Fruit fly (Drosophila melanogaster): ENCODE data around the gene CG9399.

Gene CG9399

DNA sequence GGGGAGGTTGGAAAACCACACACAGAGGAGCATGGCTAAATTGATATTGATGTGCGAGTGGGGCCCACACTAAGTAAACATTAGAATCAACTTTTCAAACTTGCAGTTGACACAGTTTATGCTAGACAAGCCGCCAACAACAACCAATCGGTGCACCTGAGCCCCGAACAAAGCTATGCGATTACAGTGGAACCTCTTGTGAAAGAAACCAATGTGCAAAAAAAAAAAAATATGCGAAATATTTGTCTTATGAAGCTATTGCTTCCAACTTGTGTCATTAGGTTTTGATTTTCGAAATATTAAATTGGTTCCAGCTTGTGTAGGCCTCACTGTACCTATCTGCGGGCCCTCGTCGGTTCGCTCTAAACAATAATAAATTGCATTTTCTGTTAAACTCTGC lies 44.3 kb upstream of the CG9399 start (continued):
- no peak for TF ChIP-seq Adf1 (GFP tag; IDR thresholded peaks at IDR 0.05)
- peak; percentile 77 for TF ChIP-seq stc (GFP tag; IDR thresholded peaks at IDR 0.05)
- peak; percentile 84 for TF ChIP-seq so (GFP tag; IDR thresholded peaks at IDR 0.05)
- TF ChIP-seq bab2 (GFP tag; optimal IDR thresholded peaks at IDR 0.05): peak; percentile 76
- no peak for TF ChIP-seq yki (optimal IDR thresholded peaks at IDR 0.05)
- TF ChIP-seq gsb-n (tag; optimal IDR thresholded peaks at IDR 0.05): peak; percentile 66
- TF ChIP-seq Lim3 (GFP tag; IDR thresholded peaks at IDR 0.05): peak; percentile 20; the same call in 1 of the 2 replicates
- peak; percentile 35 for TF ChIP-seq zfh2 (GFP tag; optimal IDR thresholded peaks at IDR 0.05)
- 0 out of 2 replicates have a peak, but pooled peaks have one; percentile 15 for TF ChIP-seq CG31224 (GFP tag; IDR thresholded peaks at IDR 0.05)
- TF ChIP-seq Atf6 (GFP tag; IDR thresholded peaks at IDR 0.05): peak; percentile 49; the same call in 1 of the 2 replicates
- TF ChIP-seq CG7839 (tag; optimal IDR thresholded peaks at IDR 0.05): peak; percentile 80
- no peak for TF ChIP-seq hkb (optimal IDR thresholded peaks at IDR 0.05)
- peak; percentile 83 for TF ChIP-seq hkb (GFP tag; IDR thresholded peaks at IDR 0.05)
- TF ChIP-seq usp (GFP tag; optimal IDR thresholded peaks at IDR 0.05): no peak
- no peak for TF ChIP-seq CG15479 (GFP tag; optimal IDR thresholded peaks at IDR 0.05)
- TF ChIP-seq CG8765 (GFP tag; IDR thresholded peaks at IDR 0.05): 0 out of 2 replicates have a peak, but pooled peaks have one; percentile 52
- TF ChIP-seq CG15601 (tag; optimal IDR thresholded peaks at IDR 0.05): peak; percentile 62
- peak; percentile 31 for TF ChIP-seq salm (tag; optimal IDR thresholded peaks at IDR 0.05)
- peak; percentile 80 for TF ChIP-seq sob (GFP tag; IDR thresholded peaks at IDR 0.05)
- peak; percentile 39 for TF ChIP-seq CG10654 (GFP tag; optimal IDR thresholded peaks at IDR 0.05)
- no peak for TF ChIP-seq CG12236 (GFP tag; optimal IDR thresholded peaks at IDR 0.05)
- peak; percentile 19 for TF ChIP-seq HLH54F (GFP tag; optimal IDR thresholded peaks at IDR 0.05)
- TF ChIP-seq CG10274 (GFP tag; optimal IDR thresholded peaks at IDR 0.05): peak; percentile 24
- TF ChIP-seq nom (GFP tag; optimal IDR thresholded peaks at IDR 0.05): no peak
- TF ChIP-seq Rfx (GFP tag; IDR thresholded peaks at IDR 0.05): peak; percentile 71
- TF ChIP-seq NFAT (GFP tag; IDR thresholded peaks at IDR 0.05): peak; percentile 53
- TF ChIP-seq knrl (GFP tag; IDR thresholded peaks at IDR 0.05; ENCODE audit: partially characterized antibody): no peak
- TF ChIP-seq CG12659 (GFP tag; optimal IDR thresholded peaks at IDR 0.05): peak; percentile 61
- peak; percentile 83 for TF ChIP-seq Ptx1 (GFP tag; IDR thresholded peaks at IDR 0.05)
- peak; percentile 24 for TF ChIP-seq Neu2 (GFP tag; optimal IDR thresholded peaks at IDR 0.05; ENCODE audit: borderline replicate concordance)
- peak; percentile 60 for TF ChIP-seq Fer3 (tag; optimal IDR thresholded peaks at IDR 0.05)
- no peak for TF ChIP-seq CG17912 (GFP tag; optimal IDR thresholded peaks at IDR 0.05)
- peak; percentile 74 for TF ChIP-seq ATbp (GFP tag; optimal IDR thresholded peaks at IDR 0.05)
- peak; percentile 33 for TF ChIP-seq Bteb2 (GFP tag; optimal IDR thresholded peaks at IDR 0.05)
- no peak for TF ChIP-seq prd (optimal IDR thresholded peaks at IDR 0.05)
- peak; percentile 91 for TF ChIP-seq prd (GFP tag; IDR thresholded peaks at IDR 0.05)
- TF ChIP-seq sima (GFP tag; optimal IDR thresholded peaks at IDR 0.05): no peak
- no peak for TF ChIP-seq Tbp (GFP tag; optimal IDR thresholded peaks at IDR 0.05)
- TF ChIP-seq sisA (GFP tag; IDR thresholded peaks at IDR 0.05): peak; percentile 86
- peak; percentile 46 for TF ChIP-seq shn (GFP tag; optimal IDR thresholded peaks at IDR 0.05)
- peak; percentile 52 for TF ChIP-seq CG6254 (GFP tag; optimal IDR thresholded peaks at IDR 0.05)
- peak; percentile 69; the same call in 1 of the 2 replicates for TF ChIP-seq aop (GFP tag; IDR thresholded peaks at IDR 0.05)
- peak; percentile 52; the same call in 1 of the 3 replicates for TF ChIP-seq CG11093 (GFP tag; IDR thresholded peaks at IDR 0.05)
- TF ChIP-seq Deaf1 (tag; optimal IDR thresholded peaks at IDR 0.05): no peak
- TF ChIP-seq CG13424 (tag; optimal IDR thresholded peaks at IDR 0.05): peak; percentile 71
- no peak for TF ChIP-seq CG10543 (GFP tag; optimal IDR thresholded peaks at IDR 0.05)
- peak; percentile 57; the same call in 1 of the 3 replicates for TF ChIP-seq CG7357 (GFP tag; IDR thresholded peaks at IDR 0.05)
- TF ChIP-seq CG7987 (GFP tag; optimal IDR thresholded peaks at IDR 0.05): no peak
- 0 out of 2 replicates have a peak, but pooled peaks have one; percentile 52 for TF ChIP-seq CG11696 (GFP tag; IDR thresholded peaks at IDR 0.05)
- no peak for TF ChIP-seq sc (optimal IDR thresholded peaks at IDR 0.05)
- TF ChIP-seq sc (GFP tag; optimal IDR thresholded peaks at IDR 0.05): peak; percentile 32
- TF ChIP-seq Hey (tag; optimal IDR thresholded peaks at IDR 0.05): no peak
- TF ChIP-seq D19A (tag; optimal IDR thresholded peaks at IDR 0.05): peak; percentile 8

Data from whole organism, embryonic.